Fruit fly (Drosophila melanogaster) whole organism, prepupa: ENCODE measurements around the gene Ca-beta.

Source experiments
- CG11294 ChIP-seq: fragments of 200-800 bp; sonication (Bioruptor generic); IDR thresholded peaks from 2 replicates; pipeline ENCODE4 v1.3.6; 2022; ENCODE audit warnings: missing biosample characterization, missing genetic modification characterization
- CG15336 ChIP-seq: fragments of 200-800 bp; sonication (Bioruptor generic); IDR thresholded peaks from 2 replicates; pipeline ENCODE4 v1.3.6; 2022; ENCODE audit warnings: missing biosample characterization, missing genetic modification characterization
- CG6854 ChIP-seq: fragments of 200-800 bp; sonication (Bioruptor generic); optimal IDR thresholded peaks from 2 replicates; lab custom pipeline; 2017; ENCODE audit warnings: missing biosample characterization, mild to moderate bottlenecking, missing genetic modification characterization
- Gug ChIP-seq: fragments of 200-800 bp; sonication (Bioruptor generic); IDR thresholded peaks from 2 replicates; pipeline ENCODE4 v1.3.6; 2022; ENCODE audit warnings: missing biosample characterization, missing genetic modification characterization
- Hr4 ChIP-seq: fragments of 200-800 bp; sonication (Bioruptor generic); optimal IDR thresholded peaks from 3 replicates; lab custom pipeline; 2016; ENCODE audit warnings: missing biosample characterization, missing genetic modification characterization
- OdsH ChIP-seq: fragments of 200-800 bp; sonication (Bioruptor generic); optimal IDR thresholded peaks from 3 replicates; lab custom pipeline; 2016; ENCODE audit warnings: missing biosample characterization, missing genetic modification characterization
- lz ChIP-seq: fragments of 200-800 bp; sonication (Bioruptor generic); optimal IDR thresholded peaks from 3 replicates; lab custom pipeline; 2016; ENCODE audit warnings: missing biosample characterization, missing genetic modification characterization

dm6 chr2L:11188395-11189115 is 14.8 kb downstream of the Ca-beta start:
- TF ChIP-seq CG6854 (GFP tag; lab: Kevin White, UChicago) = no peak
- no peak for TF ChIP-seq Gug (GFP tag; lab: Robert Waterston, UW)
- TF ChIP-seq lz (GFP tag; lab: Kevin White, UChicago) = no peak
- no peak for TF ChIP-seq OdsH (GFP tag; lab: Kevin White, UChicago)
- no peak for TF ChIP-seq CG15336 (GFP tag; lab: Robert Waterston, UW)
- TF ChIP-seq Hr4 (GFP tag; lab: Kevin White, UChicago) = no peak
- no peak for TF ChIP-seq CG11294 (GFP tag; lab: Robert Waterston, UW)
